Fruit fly (Drosophila melanogaster) whole organism, embryonic: ENCODE results near the gene Jhbp2.

Source experiments
- Ada2b ChIP-seq: fragments of 200-800 bp; sonication (Bioruptor generic); IDR thresholded peaks from 2 replicates; pipeline ENCODE4 v1.3.6; 2022; ENCODE audit warnings: missing biosample characterization, missing genetic modification characterization
- Asciz ChIP-seq: fragments of 200-800 bp; sonication (Bioruptor generic); optimal IDR thresholded peaks from 2 replicates; lab custom pipeline; 2017; ENCODE audit warnings: missing biosample characterization, mild to moderate bottlenecking, missing genetic modification characterization, missing genetic modification reagents
- CG10979 ChIP-seq: fragments of 200-800 bp; sonication (Bioruptor generic); optimal IDR thresholded peaks from 2 replicates; lab custom pipeline; 2018; ENCODE audit warnings: missing biosample characterization, mild to moderate bottlenecking, missing genetic modification characterization, moderate library complexity
- CG11504 ChIP-seq: fragments of 200-800 bp; sonication (Bioruptor generic); optimal IDR thresholded peaks from 3 replicates; lab custom pipeline; 2019; ENCODE audit warnings: missing biosample characterization, mild to moderate bottlenecking, missing genetic modification characterization, moderate library complexity
- CG12104 ChIP-seq: fragments of 200-800 bp; sonication (Bioruptor generic); optimal IDR thresholded peaks from 3 replicates; lab custom pipeline; 2016; ENCODE audit warnings: missing biosample characterization, missing genetic modification characterization
- CG13424 ChIP-seq: fragments of 200-800 bp; sonication (Bioruptor generic); optimal IDR thresholded peaks from 2 replicates; lab custom pipeline; 2019; ENCODE audit warnings: missing biosample characterization, mild to moderate bottlenecking, missing genetic modification characterization, moderate library complexity
- CG14860 ChIP-seq: fragments of 200-800 bp; sonication (Bioruptor generic); IDR thresholded peaks from 3 replicates; pipeline ENCODE4 v1.3.6; 2022; ENCODE audit warnings: missing biosample characterization, missing genetic modification characterization; ENCODE audit not compliant: partially characterized antibody
- CG14965 ChIP-seq: fragments of 200-800 bp; sonication (Bioruptor generic); optimal IDR thresholded peaks from 2 replicates; lab custom pipeline; 2016; ENCODE audit warnings: missing biosample characterization, missing genetic modification characterization, borderline replicate concordance
- CG15011 ChIP-seq: fragments of 200-800 bp; sonication (Bioruptor generic); optimal IDR thresholded peaks from 3 replicates; lab custom pipeline; 2018; ENCODE audit warnings: missing biosample characterization, mild to moderate bottlenecking, missing genetic modification characterization
- CG16779 ChIP-seq: fragments of 200-800 bp; sonication (Bioruptor generic); IDR thresholded peaks from 2 replicates; pipeline ENCODE4 v1.3.6; 2022; ENCODE audit warnings: missing biosample characterization, missing genetic modification characterization
- CG18262 ChIP-seq: fragments of 200-800 bp; optimal IDR thresholded peaks from 3 replicates; lab custom pipeline; 2019; ENCODE audit warnings: missing biosample characterization, mild to moderate bottlenecking, missing genetic modification characterization, moderate library complexity
- CG2202 ChIP-seq: fragments of 200-800 bp; sonication (Bioruptor generic); optimal IDR thresholded peaks from 2 replicates; lab custom pipeline; 2018; ENCODE audit warnings: missing biosample characterization, mild to moderate bottlenecking, missing genetic modification characterization
- CG33557 ChIP-seq: fragments of 200-800 bp; sonication (Bioruptor generic); optimal IDR thresholded peaks from 2 replicates; lab custom pipeline; 2019; ENCODE audit warnings: missing biosample characterization, mild to moderate bottlenecking, missing genetic modification characterization, moderate library complexity
- CG34422 ChIP-seq: fragments of 200-800 bp; sonication (Bioruptor generic); IDR thresholded peaks from 3 replicates; pipeline ENCODE4 v1.3.6; 2022; ENCODE audit warnings: missing biosample characterization, missing genetic modification characterization
- CG4707 ChIP-seq: fragments of 200-800 bp; sonication (Bioruptor generic); optimal IDR thresholded peaks from 2 replicates; lab custom pipeline; 2018; ENCODE audit warnings: missing biosample characterization, mild to moderate bottlenecking, missing genetic modification characterization, moderate library complexity
- CG4730 ChIP-seq: fragments of 200-800 bp; sonication (Bioruptor generic); IDR thresholded peaks from 2 replicates; pipeline ENCODE4 v1.3.6; 2022; ENCODE audit warnings: missing biosample characterization, missing genetic modification characterization
- CG7556 ChIP-seq: fragments of 200-800 bp; sonication (Bioruptor generic); optimal IDR thresholded peaks from 2 replicates; lab custom pipeline; 2017; ENCODE audit warnings: missing biosample characterization, mild to moderate bottlenecking, missing genetic modification characterization
- CG8388 ChIP-seq: fragments of 200-800 bp; sonication (Bioruptor generic); optimal IDR thresholded peaks from 2 replicates; lab custom pipeline; 2019; ENCODE audit warnings: missing biosample characterization, mild to moderate bottlenecking, missing genetic modification characterization, moderate library complexity
- CG8924 ChIP-seq: fragments of 200-800 bp; optimal IDR thresholded peaks from 3 replicates; lab custom pipeline; 2019; ENCODE audit warnings: missing biosample characterization, mild to moderate bottlenecking, missing genetic modification characterization, moderate library complexity
- Fer2 ChIP-seq: fragments of 200-800 bp; sonication (Bioruptor generic); optimal IDR thresholded peaks from 2 replicates; lab custom pipeline; 2018; ENCODE audit warnings: missing biosample characterization, mild to moderate bottlenecking, missing genetic modification characterization, moderate library complexity
- HLH4C ChIP-seq: fragments of 200-800 bp; sonication (Bioruptor generic); IDR thresholded peaks from 3 replicates; pipeline ENCODE4 v1.3.6; 2022; ENCODE audit warnings: missing biosample characterization, missing genetic modification characterization; ENCODE audit not compliant: partially characterized antibody
- Meics ChIP-seq: fragments of 200-800 bp; sonication (Bioruptor generic); optimal IDR thresholded peaks from 2 replicates; lab custom pipeline; 2017; ENCODE audit warnings: missing biosample characterization, mild to moderate bottlenecking, missing genetic modification characterization
- Mes4 ChIP-seq: fragments of 200-800 bp; sonication (Bioruptor generic); optimal IDR thresholded peaks from 2 replicates; lab custom pipeline; 2016; ENCODE audit warnings: missing biosample characterization, missing genetic modification characterization
- NC2α ChIP-seq: fragments of 200-800 bp; sonication (Bioruptor generic); optimal IDR thresholded peaks from 2 replicates; lab custom pipeline; 2016; ENCODE audit warnings: missing biosample characterization, missing genetic modification characterization
- NK7.1 ChIP-seq: fragments of 200-800 bp; sonication (Bioruptor generic); optimal IDR thresholded peaks from 3 replicates; lab custom pipeline; 2016; ENCODE audit warnings: missing biosample characterization, missing genetic modification characterization
- PHDP ChIP-seq: fragments of 200-800 bp; sonication (Bioruptor generic); optimal IDR thresholded peaks from 3 replicates; lab custom pipeline; 2018; ENCODE audit warnings: missing biosample characterization, mild to moderate bottlenecking, missing genetic modification characterization, moderate library complexity
- Pdp1 ChIP-seq, 2 experiments: fragments of 200-800 bp; sonication (Bioruptor generic); optimal IDR thresholded peaks; 3 replicates each; lab custom pipeline; 2016; ENCODE audit warnings: missing biosample characterization in 2 of 2, missing genetic modification characterization in 2 of 2, mild to moderate bottlenecking in 1 of 2, moderate library complexity in 1 of 2
- Ravus ChIP-seq: fragments of 200-800 bp; sonication (Bioruptor generic); IDR thresholded peaks from 2 replicates; pipeline ENCODE4 v1.3.6; 2022; ENCODE audit warnings: missing biosample characterization, missing genetic modification characterization
- Side ChIP-seq: fragments of 200-800 bp; sonication (Bioruptor generic); optimal IDR thresholded peaks from 2 replicates; lab custom pipeline; 2016; ENCODE audit warnings: missing biosample characterization, missing genetic modification characterization
- Six4 ChIP-seq: fragments of 200-800 bp; sonication (Bioruptor generic); optimal IDR thresholded peaks from 2 replicates; lab custom pipeline; 2016; ENCODE audit warnings: missing biosample characterization, missing genetic modification characterization
- Trl ChIP-seq, 3 experiments: fragments of >200 bp in 2 of 3; fragments of 200-800 bp in 1 of 3; sonication (Bioruptor generic) in 1 of 3; optimal IDR thresholded peaks; 2 replicates in 1 of 3; 3 replicates in 2 of 3; lab custom pipeline; 2016 to 2017; ENCODE audit warnings: missing biosample characterization in 1 of 3, missing genetic modification characterization in 1 of 3
- abd-A ChIP-seq: fragments of 200-800 bp; sonication (Bioruptor generic); optimal IDR thresholded peaks from 3 replicates; lab custom pipeline; 2019; ENCODE audit warnings: missing biosample characterization, mild to moderate bottlenecking, missing genetic modification characterization, moderate library complexity
- bcd ChIP-seq: fragments of 200-800 bp; sonication (Bioruptor generic); optimal IDR thresholded peaks from 2 replicates; lab custom pipeline; 2017; ENCODE audit warnings: missing biosample characterization, mild to moderate bottlenecking, missing genetic modification characterization
- br ChIP-seq: fragments of >200 bp; optimal IDR thresholded peaks from 2 replicates; lab custom pipeline; 2017
- caup ChIP-seq: fragments of 200-800 bp; sonication (Bioruptor generic); optimal IDR thresholded peaks from 3 replicates; lab custom pipeline; 2017; ENCODE audit warnings: missing biosample characterization, mild to moderate bottlenecking, missing genetic modification characterization, moderate library complexity; ENCODE audit not compliant: severe bottlenecking
- dpn ChIP-seq, 2 experiments: fragments of 200-800 bp; sonication (Bioruptor generic); optimal IDR thresholded peaks; 3 replicates each; lab custom pipeline; 2016; ENCODE audit warnings: missing biosample characterization in 2 of 2, missing genetic modification characterization in 2 of 2
- ewg ChIP-seq: fragments of 200-800 bp; sonication (Bioruptor generic); optimal IDR thresholded peaks from 3 replicates; lab custom pipeline; 2017; ENCODE audit warnings: mild to moderate bottlenecking, missing biosample characterization, missing genetic modification reagents, missing genetic modification characterization
- fd102C ChIP-seq: fragments of 200-800 bp; sonication (Bioruptor generic); optimal IDR thresholded peaks from 2 replicates; lab custom pipeline; 2018; ENCODE audit warnings: missing biosample characterization, mild to moderate bottlenecking, missing genetic modification characterization, moderate library complexity
- jumu ChIP-seq: fragments of 200-800 bp; sonication (Bioruptor generic); optimal IDR thresholded peaks from 3 replicates; lab custom pipeline; 2016; ENCODE audit warnings: missing biosample characterization, missing genetic modification characterization
- kay ChIP-seq: fragments of 200-800 bp; sonication (Bioruptor generic); optimal IDR thresholded peaks from 2 replicates; lab custom pipeline; 2016; ENCODE audit warnings: missing biosample characterization, missing genetic modification characterization
- lola ChIP-seq, 3 experiments: fragments of >200 bp in 2 of 3; fragments of 200-800 bp in 1 of 3; sonication (Bioruptor generic) in 1 of 3; optimal IDR thresholded peaks; 2 replicates each; lab custom pipeline; 2017 to 2019; ENCODE audit warnings: missing biosample characterization in 3 of 3, missing genetic modification characterization in 3 of 3, mild to moderate bottlenecking in 1 of 3, moderate library complexity in 1 of 3
- otp ChIP-seq: fragments of 200-800 bp; sonication (Bioruptor generic); IDR thresholded peaks from 3 replicates; pipeline ENCODE4, ENCODE4 v1.3.6; 2022; ENCODE audit warnings: missing biosample characterization, missing genetic modification characterization
- prd ChIP-seq, 3 experiments: fragments of >200 bp in 2 of 3; fragments of 200-800 bp in 1 of 3; sonication (Bioruptor generic) in 1 of 3; optimal IDR thresholded peaks in 2 of 3; IDR thresholded peaks in 1 of 3; 2 replicates in 2 of 3; 3 replicates in 1 of 3; pipeline versions ENCODE4 v1.3.6 to Lab custom; 2017 to 2022; ENCODE audit warnings: missing biosample characterization in 1 of 3, missing genetic modification characterization in 1 of 3
- slou ChIP-seq: fragments of 200-800 bp; sonication (Bioruptor generic); optimal IDR thresholded peaks from 3 replicates; lab custom pipeline; 2016; ENCODE audit warnings: missing biosample characterization, missing genetic modification characterization
- sqz ChIP-seq: fragments of 200-800 bp; sonication (Bioruptor generic); optimal IDR thresholded peaks from 3 replicates; lab custom pipeline; 2018; ENCODE audit warnings: missing biosample characterization, mild to moderate bottlenecking, missing genetic modification characterization
- sug ChIP-seq: fragments of 200-800 bp; optimal IDR thresholded peaks from 2 replicates; lab custom pipeline; 2019; ENCODE audit warnings: missing biosample characterization, mild to moderate bottlenecking, missing genetic modification characterization, moderate library complexity
- tio ChIP-seq: fragments of 200-800 bp; sonication (Bioruptor generic); optimal IDR thresholded peaks from 2 replicates; lab custom pipeline; 2017; ENCODE audit warnings: missing biosample characterization, missing genetic modification characterization, inconsistent platforms

Jhbp2 gene

dm6 chr3R:4989150-4990017 lies 28.2 kb upstream of the Jhbp2 start (continued):
- TF ChIP-seq CG14860 (no peak), caup (GFP tag; lab: Kevin White, UChicago) (peak; percentile 18), br (lab: Kevin White, UChicago) (no peak), jumu (GFP tag; lab: Kevin White, UChicago) (peak; percentile 21), Pdp1 (GFP tag; optimal IDR thresholded peaks at IDR 0.05; lab: Kevin White, UChicago) (peak; percentile 32 to 54), Fer2 (tag; lab: Kevin White, UChicago) (no peak), CG13424 (tag; lab: Kevin White, UChicago) (peak; percentile 38), CG8924 (tag; lab: Kevin White, UChicago) (peak; percentile 71), Meics (GFP tag; lab: Kevin White, UChicago) (peak; percentile 6), bcd (GFP tag; lab: Kevin White, UChicago) (peak; percentile 38), CG34422 (no peak), slou (no peak), Ada2b (GFP tag; lab: Robert Waterston, UW) (no peak), HLH4C (GFP tag; lab: Robert Waterston, UW) (no peak), CG4730 (no peak), prd (optimal IDR thresholded peaks at IDR 0.05; lab: Kevin White, UChicago) (no peak), prd (GFP tag; IDR thresholded peaks at IDR 0.05; lab: Robert Waterston, UW) (peak; percentile 34; the same call in 1 of the 3 replicates), CG33557 (peak; percentile 69), fd102C (GFP tag; lab: Kevin White, UChicago) (peak; percentile 50), CG4707 (GFP tag; lab: Kevin White, UChicago) (no peak), otp (GFP tag; lab: Robert Waterston, UW) (no peak), Six4 (peak; percentile 61), CG2202 (tag; lab: Kevin White, UChicago) (peak; percentile 57), Mes4 (GFP tag; lab: Kevin White, UChicago) (peak; percentile 41), CG16779 (GFP tag; lab: Robert Waterston, UW) (no peak), Asciz (GFP tag; lab: Kevin White, UChicago) (peak; percentile 53), PHDP (tag; lab: Kevin White, UChicago) (peak; percentile 35), NK7.1 (GFP tag; lab: Kevin White, UChicago) (peak; percentile 5), kay (GFP tag; lab: Kevin White, UChicago) (no peak), CG7556 (GFP tag; lab: Kevin White, UChicago) (peak; percentile 85), CG12104 (GFP tag; lab: Kevin White, UChicago) (peak; percentile 39), Trl (optimal IDR thresholded peaks at IDR 0.05; lab: Kevin White, UChicago) (no peak), Trl (GFP tag; optimal IDR thresholded peaks at IDR 0.05; lab: Kevin White, UChicago) (peak; percentile 59), CG11504 (peak; percentile 67), Side (GFP tag; lab: Kevin White, UChicago) (peak; percentile 18), CG10979 (tag; lab: Kevin White, UChicago) (peak; percentile 85), CG14965 (no peak), dpn (GFP tag; optimal IDR thresholded peaks at IDR 0.05; lab: Kevin White, UChicago) (peak; percentile 29 to 46), lola (GFP tag; optimal IDR thresholded peaks at IDR 0.05; lab: Kevin White, UChicago) (peak in 1 of 3 experiments; percentile 92), ewg (GFP tag; lab: Kevin White, UChicago) (peak; percentile 12), tio (GFP tag; lab: Kevin White, UChicago) (peak; percentile 74), abd-A (peak; percentile 13), Ravus (GFP tag; lab: Robert Waterston, UW) (no peak), CG18262 (tag; lab: Kevin White, UChicago) (peak; percentile 90), CG15011 (peak; percentile 22), NC2α (GFP tag; lab: Kevin White, UChicago) (peak; percentile 29), sqz (GFP tag; lab: Kevin White, UChicago) (peak; percentile 60), sug (tag; lab: Kevin White, UChicago) (no peak), CG8388 (GFP tag; lab: Kevin White, UChicago) (peak; percentile 64)
